Fruit fly (Drosophila melanogaster) whole organism, embryonic: ENCODE results near the gene CG17754.

Experiments
- Atf3 ChIP-seq: fragments of 200-800 bp; sonication (Bioruptor generic); optimal IDR thresholded peaks from 3 replicates; lab custom pipeline; 2016; ENCODE audit warnings: missing biosample characterization, missing genetic modification characterization
- Bgb ChIP-seq: fragments of 200-800 bp; sonication (Bioruptor generic); IDR thresholded peaks from 2 replicates; pipeline ENCODE4 v1.3.6; 2022; ENCODE audit warnings: missing biosample characterization, missing genetic modification characterization; ENCODE audit not compliant: partially characterized antibody
- CG11085 ChIP-seq: fragments of 200-800 bp; sonication (Bioruptor generic); IDR thresholded peaks from 2 replicates; pipeline ENCODE4 v1.3.6; 2022; ENCODE audit warnings: missing biosample characterization, missing genetic modification characterization
- CG11398 ChIP-seq: fragments of 200-800 bp; sonication (Bioruptor generic); optimal IDR thresholded peaks from 2 replicates; lab custom pipeline; 2016; ENCODE audit warnings: missing biosample characterization, missing genetic modification characterization
- CG11560 ChIP-seq: fragments of 200-800 bp; sonication (Bioruptor generic); IDR thresholded peaks from 3 replicates; pipeline ENCODE4 v1.3.6; 2022; ENCODE audit warnings: missing biosample characterization, missing genetic modification characterization
- CG12155 ChIP-seq: fragments of 200-800 bp; sonication (Bioruptor generic); optimal IDR thresholded peaks from 3 replicates; lab custom pipeline; 2016; ENCODE audit warnings: missing biosample characterization, missing genetic modification characterization
- CG12219 ChIP-seq: fragments of 200-800 bp; sonication (Bioruptor generic); optimal IDR thresholded peaks from 3 replicates; lab custom pipeline; 2018; ENCODE audit warnings: missing biosample characterization, mild to moderate bottlenecking, missing genetic modification characterization
- CG12659 ChIP-seq: fragments of 200-800 bp; sonication (Bioruptor generic); optimal IDR thresholded peaks from 3 replicates; lab custom pipeline; 2017; ENCODE audit warnings: mild to moderate bottlenecking, missing biosample characterization, missing genetic modification reagents, missing genetic modification characterization
- CG12744 ChIP-seq: fragments of 200-800 bp; sonication (Bioruptor generic); optimal IDR thresholded peaks from 2 replicates; lab custom pipeline; 2016; ENCODE audit warnings: missing biosample characterization, missing genetic modification characterization
- CG16863 ChIP-seq: fragments of 200-800 bp; sonication (Bioruptor generic); optimal IDR thresholded peaks from 3 replicates; lab custom pipeline; 2016; ENCODE audit warnings: missing biosample characterization, missing genetic modification characterization
- CG17186 ChIP-seq: fragments of 200-800 bp; sonication (Bioruptor generic); optimal IDR thresholded peaks from 3 replicates; lab custom pipeline; 2017; ENCODE audit warnings: missing biosample characterization, missing genetic modification reagents, missing genetic modification characterization
- CG18476 ChIP-seq: fragments of 200-800 bp; sonication (Bioruptor generic); optimal IDR thresholded peaks from 2 replicates; lab custom pipeline; 2016; ENCODE audit warnings: missing biosample characterization, mild to moderate bottlenecking, missing genetic modification characterization
- CG30403 ChIP-seq: fragments of 200-800 bp; sonication (Bioruptor generic); optimal IDR thresholded peaks from 3 replicates; lab custom pipeline; 2016; ENCODE audit warnings: missing biosample characterization, missing genetic modification characterization
- CG3407 ChIP-seq: fragments of 200-800 bp; sonication (Bioruptor generic); optimal IDR thresholded peaks from 2 replicates; lab custom pipeline; 2018; ENCODE audit warnings: missing biosample characterization, mild to moderate bottlenecking, missing genetic modification characterization
- CG34422 ChIP-seq: fragments of 200-800 bp; sonication (Bioruptor generic); IDR thresholded peaks from 3 replicates; pipeline ENCODE4 v1.3.6; 2022; ENCODE audit warnings: missing biosample characterization, missing genetic modification characterization
- CG4282 ChIP-seq: fragments of 200-800 bp; sonication (Bioruptor generic); optimal IDR thresholded peaks from 2 replicates; lab custom pipeline; 2016; ENCODE audit warnings: missing biosample characterization, missing genetic modification characterization
- CG4424 ChIP-seq: fragments of 200-800 bp; sonication (Bioruptor generic); optimal IDR thresholded peaks from 3 replicates; lab custom pipeline; 2016; ENCODE audit warnings: missing biosample characterization, missing genetic modification characterization
- CG6654 ChIP-seq: fragments of 200-800 bp; sonication (Bioruptor generic); optimal IDR thresholded peaks from 2 replicates; lab custom pipeline; 2017; ENCODE audit warnings: missing biosample characterization, mild to moderate bottlenecking, missing genetic modification characterization
- CG7372 ChIP-seq: fragments of 200-800 bp; sonication (Bioruptor generic); IDR thresholded peaks from 2 replicates; pipeline ENCODE4 v1.3.6; 2022; ENCODE audit warnings: missing biosample characterization, missing genetic modification characterization
- CG7963 ChIP-seq: fragments of 200-800 bp; sonication (Bioruptor generic); IDR thresholded peaks from 3 replicates; pipeline ENCODE4 v1.3.6; 2022; ENCODE audit warnings: missing biosample characterization, missing genetic modification characterization; ENCODE audit not compliant: partially characterized antibody
- CG7987 ChIP-seq: fragments of 200-800 bp; sonication (Bioruptor generic); optimal IDR thresholded peaks from 2 replicates; lab custom pipeline; 2018; ENCODE audit warnings: missing biosample characterization, mild to moderate bottlenecking, missing genetic modification characterization, moderate library complexity
- CG9609 ChIP-seq: fragments of 200-800 bp; sonication (Bioruptor generic); optimal IDR thresholded peaks from 3 replicates; lab custom pipeline; 2016; ENCODE audit warnings: missing biosample characterization, missing genetic modification characterization
- CTCF ChIP-seq: fragments of 200-800 bp; sonication (Bioruptor generic); optimal IDR thresholded peaks from 2 replicates; lab custom pipeline; 2017; ENCODE audit warnings: missing biosample characterization, mild to moderate bottlenecking, missing genetic modification characterization, moderate library complexity
- CrebB ChIP-seq: fragments of 200-800 bp; sonication (Bioruptor generic); optimal IDR thresholded peaks from 3 replicates; lab custom pipeline; 2018; ENCODE audit warnings: missing biosample characterization, mild to moderate bottlenecking, missing genetic modification characterization
- Dref ChIP-seq: fragments of 200-800 bp; sonication (Bioruptor generic); IDR thresholded peaks from 2 replicates; pipeline ENCODE4 v1.3.6; 2022; ENCODE audit warnings: missing biosample characterization, missing genetic modification characterization
- Elba2 ChIP-seq: fragments of 200-800 bp; sonication (Bioruptor generic); optimal IDR thresholded peaks from 3 replicates; lab custom pipeline; 2016; ENCODE audit warnings: missing biosample characterization, missing genetic modification characterization
- HLHmδ ChIP-seq: fragments of 200-800 bp; sonication (Bioruptor generic); optimal IDR thresholded peaks from 2 replicates; lab custom pipeline; 2018; ENCODE audit warnings: missing biosample characterization, mild to moderate bottlenecking, missing genetic modification characterization, moderate library complexity
- Kr ChIP-seq: fragments of 200-800 bp; sonication (Bioruptor generic); optimal IDR thresholded peaks from 2 replicates; lab custom pipeline; 2017; ENCODE audit warnings: missing biosample characterization, mild to moderate bottlenecking, missing genetic modification characterization
- MTF-1 ChIP-seq: fragments of 200-800 bp; sonication (Bioruptor generic); optimal IDR thresholded peaks from 2 replicates; lab custom pipeline; 2018; ENCODE audit warnings: missing biosample characterization, mild to moderate bottlenecking, missing genetic modification characterization, borderline replicate concordance
- Mad ChIP-seq: fragments of 200-800 bp; sonication (Bioruptor generic); optimal IDR thresholded peaks from 2 replicates; lab custom pipeline; 2016; ENCODE audit warnings: missing biosample characterization, missing genetic modification characterization
- Mrtf ChIP-seq: fragments of 200-800 bp; sonication (Bioruptor generic); IDR thresholded peaks from 3 replicates; pipeline ENCODE4 v1.3.6; 2022; ENCODE audit warnings: missing biosample characterization, missing genetic modification characterization
- NFAT ChIP-seq: fragments of 200-800 bp; sonication (Bioruptor generic); IDR thresholded peaks from 2 replicates; pipeline ENCODE4 v1.3.6; 2022; ENCODE audit warnings: missing biosample characterization, missing genetic modification characterization
- Spps ChIP-seq: fragments of 200-800 bp; sonication (Bioruptor generic); optimal IDR thresholded peaks from 2 replicates; lab custom pipeline; 2018; ENCODE audit warnings: missing biosample characterization, mild to moderate bottlenecking, missing genetic modification characterization
- YL-1 ChIP-seq: fragments of 200-800 bp; sonication (Bioruptor generic); optimal IDR thresholded peaks from 3 replicates; lab custom pipeline; 2017; ENCODE audit warnings: missing biosample characterization, mild to moderate bottlenecking, missing genetic modification characterization
- abd-A ChIP-seq: fragments of 200-800 bp; sonication (Bioruptor generic); optimal IDR thresholded peaks from 3 replicates; lab custom pipeline; 2019; ENCODE audit warnings: missing biosample characterization, mild to moderate bottlenecking, missing genetic modification characterization, moderate library complexity
- ac ChIP-seq: fragments of 200-800 bp; sonication (Bioruptor generic); optimal IDR thresholded peaks from 3 replicates; lab custom pipeline; 2017; ENCODE audit warnings: missing biosample characterization, mild to moderate bottlenecking, missing genetic modification characterization
- ara ChIP-seq: fragments of 200-800 bp; sonication (Bioruptor generic); IDR thresholded peaks from 2 replicates; pipeline ENCODE4 v1.3.6; 2022; ENCODE audit warnings: missing biosample characterization, missing genetic modification characterization
- bab2 ChIP-seq: fragments of 200-800 bp; sonication (Bioruptor generic); optimal IDR thresholded peaks from 2 replicates; lab custom pipeline; 2016; ENCODE audit warnings: missing biosample characterization, missing genetic modification characterization
- dm ChIP-seq: fragments of 200-800 bp; sonication (Bioruptor generic); optimal IDR thresholded peaks from 3 replicates; lab custom pipeline; 2016; ENCODE audit warnings: missing biosample characterization, missing genetic modification characterization
- dmrt99B ChIP-seq: fragments of 200-800 bp; sonication (Bioruptor generic); optimal IDR thresholded peaks from 2 replicates; lab custom pipeline; 2018; ENCODE audit warnings: missing biosample characterization, mild to moderate bottlenecking, missing genetic modification characterization, moderate library complexity
- dysf ChIP-seq: fragments of 200-800 bp; sonication (Bioruptor generic); IDR thresholded peaks from 3 replicates; pipeline ENCODE4 v1.3.6; 2022; ENCODE audit warnings: missing biosample characterization, missing genetic modification characterization
- ftz-f1 ChIP-seq: fragments of 200-800 bp; sonication (Bioruptor generic); optimal IDR thresholded peaks from 2 replicates; lab custom pipeline; 2016; ENCODE audit warnings: missing biosample characterization, missing genetic modification characterization
- gcm ChIP-seq: fragments of 200-800 bp; sonication (Bioruptor generic); optimal IDR thresholded peaks from 2 replicates; lab custom pipeline; 2019; ENCODE audit warnings: missing biosample characterization, mild to moderate bottlenecking, missing genetic modification characterization, moderate library complexity
- grn ChIP-seq: fragments of 200-800 bp; sonication (Bioruptor generic); optimal IDR thresholded peaks from 3 replicates; lab custom pipeline; 2017; ENCODE audit warnings: missing biosample characterization, missing genetic modification characterization
- gsb ChIP-seq: fragments of 200-800 bp; sonication (Bioruptor generic); IDR thresholded peaks from 2 replicates; pipeline ENCODE4 v1.3.6; 2022; ENCODE audit warnings: missing biosample characterization, missing genetic modification characterization
- ham ChIP-seq: fragments of 200-800 bp; sonication (Bioruptor generic); IDR thresholded peaks from 2 replicates; pipeline ENCODE4 v1.3.6; 2022; ENCODE audit warnings: missing biosample characterization, missing genetic modification characterization
- kah ChIP-seq: fragments of 200-800 bp; sonication (Bioruptor generic); optimal IDR thresholded peaks from 2 replicates; lab custom pipeline; 2018; ENCODE audit warnings: missing biosample characterization, mild to moderate bottlenecking, missing genetic modification characterization
- mld ChIP-seq: fragments of 200-800 bp; sonication (Bioruptor generic); IDR thresholded peaks from 3 replicates; pipeline ENCODE4 v1.3.6; 2022; ENCODE audit warnings: missing biosample characterization, missing genetic modification characterization; ENCODE audit not compliant: partially characterized antibody
- scrt ChIP-seq: fragments of 200-800 bp; sonication (Bioruptor generic); optimal IDR thresholded peaks from 2 replicates; lab custom pipeline; 2018; ENCODE audit warnings: missing biosample characterization, mild to moderate bottlenecking, missing genetic modification characterization, moderate library complexity
- tll ChIP-seq, 2 experiments: fragments of 200-800 bp in 1 of 2; fragments of >200 bp in 1 of 2; sonication (Bioruptor generic) in 1 of 2; optimal IDR thresholded peaks; 2 replicates each; lab custom pipeline; 2017 to 2019; ENCODE audit warnings: missing biosample characterization in 2 of 2, missing genetic modification characterization in 2 of 2, mild to moderate bottlenecking in 1 of 2, moderate library complexity in 1 of 2
- tup ChIP-seq: fragments of 200-800 bp; sonication (Bioruptor generic); optimal IDR thresholded peaks from 2 replicates; lab custom pipeline; 2016; ENCODE audit warnings: missing biosample characterization, mild to moderate bottlenecking, missing genetic modification characterization, moderate library complexity
- z ChIP-seq: fragments of 200-800 bp; sonication (Bioruptor generic); IDR thresholded peaks from 3 replicates; pipeline ENCODE4 v1.3.6; 2022; ENCODE audit warnings: missing biosample characterization, missing genetic modification characterization

The CG17754 gene

dm6 chrX:9247171-9247783, 2.9 kb upstream of the CG17754 start, which contains the start of the genes amx and Dsor1 (continued):
- TF ChIP-seq HLHmδ (GFP tag; lab: Kevin White, UChicago) (no peak), CG11085 (no peak), z (no peak), gcm (GFP tag; lab: Kevin White, UChicago) (no peak), abd-A (tag; lab: Kevin White, UChicago) (no peak), ham (no peak), Spps (no peak), gsb (GFP tag; lab: Robert Waterston, UW) (no peak), ara (no peak), CG12659 (peak; percentile 33), Mad (GFP tag; lab: Kevin White, UChicago) (no peak), Bgb (GFP tag; lab: Robert Waterston, UW) (no peak), Elba2 (GFP tag; lab: Kevin White, UChicago) (peak; percentile 7), CG12744 (GFP tag; lab: Kevin White, UChicago) (no peak), CG12155 (no peak), Kr (no peak), dm (no peak), grn (GFP tag; lab: Kevin White, UChicago) (no peak), CG7963 (GFP tag; lab: Robert Waterston, UW) (no peak), mld (GFP tag; lab: Robert Waterston, UW) (no peak), CG34422 (GFP tag; lab: Robert Waterston, UW) (peak; percentile 71; the same call in 2 of the 3 replicates), kah (GFP tag; lab: Kevin White, UChicago) (no peak), CG11398 (GFP tag; lab: Kevin White, UChicago) (no peak), CG16863 (no peak), CG7372 (GFP tag; lab: Robert Waterston, UW) (no peak), tll (GFP tag; optimal IDR thresholded peaks at IDR 0.05; lab: Kevin White, UChicago) (no peak), Mrtf (GFP tag; lab: Robert Waterston, UW) (no peak), CG6654 (no peak), CrebB (tag; lab: Kevin White, UChicago) (no peak), bab2 (GFP tag; lab: Kevin White, UChicago) (no peak), CG11560 (tag; lab: Robert Waterston, UW) (no peak), CG7987 (no peak), CG4424 (GFP tag; lab: Kevin White, UChicago) (no peak), dysf (GFP tag; lab: Robert Waterston, UW) (no peak), CG17186 (GFP tag; lab: Kevin White, UChicago) (no peak), tup (GFP tag; lab: Kevin White, UChicago) (no peak), CTCF (GFP tag; lab: Kevin White, UChicago) (no peak), Atf3 (GFP tag; lab: Kevin White, UChicago) (no peak), CG18476 (GFP tag; lab: Kevin White, UChicago) (no peak), CG12219 (GFP tag; lab: Kevin White, UChicago) (no peak), CG30403 (GFP tag; lab: Kevin White, UChicago) (no peak), CG3407 (GFP tag; lab: Kevin White, UChicago) (no peak), scrt (GFP tag; lab: Kevin White, UChicago) (no peak), MTF-1 (GFP tag; lab: Kevin White, UChicago) (no peak), CG9609 (GFP tag; lab: Kevin White, UChicago) (no peak), dmrt99B (tag; lab: Kevin White, UChicago) (no peak), NFAT (GFP tag; lab: Robert Waterston, UW) (no peak), CG4282 (GFP tag; lab: Kevin White, UChicago) (no peak), YL-1 (GFP tag; lab: Kevin White, UChicago) (peak; percentile 43), ac (GFP tag; lab: Kevin White, UChicago) (no peak), ftz-f1 (GFP tag; lab: Kevin White, UChicago) (no peak), Dref (GFP tag; lab: Robert Waterston, UW) (no peak)
